Worm (Caenorhabditis elegans) whole organism, dauer: Measurements from ENCODE around the gene F54F2.6.

Experiments used
- unc-62 ChIP-seq: sonication (generic microtip); optimal IDR thresholded peaks from 2 replicates; lab custom pipeline; 2017; ENCODE audit warnings: missing biosample characterization, missing genetic modification reagents, missing genetic modification characterization

The F54F2.6 gene

ce11 chrIII:8809245-8809971 lies 8.9 kb upstream of the F54F2.6 start, which contains the start of gene prx-19:
TSS of gene prx-19 (minus strand) at chrIII:8809295.
- no peak for TF ChIP-seq unc-62

DNA sequence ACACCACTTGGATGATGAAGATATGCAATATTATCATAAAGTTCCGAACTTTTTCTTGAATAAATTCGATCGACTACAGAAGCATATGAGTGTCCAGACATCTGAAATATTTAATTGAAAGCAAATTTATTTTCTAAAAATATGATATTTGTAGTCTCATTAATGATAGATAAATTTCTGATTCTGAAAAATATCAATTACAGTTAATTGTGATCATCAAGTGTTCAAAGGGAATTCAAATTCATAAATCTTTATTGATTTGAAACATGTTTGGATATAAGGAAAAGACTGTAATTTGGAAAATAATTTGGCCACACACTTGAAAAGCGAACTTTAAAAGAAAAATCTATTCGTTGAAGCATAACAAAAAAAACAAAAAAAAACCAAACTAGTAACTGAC lies 6.7 kb upstream of the F54F2.6 start, which contains the start of gene F54F2.7:
Gene F54F2.7, minus strand, starts transcription at position 101 of the 400 bp plus-strand sequence.
- no peak for TF ChIP-seq unc-62

DNA sequence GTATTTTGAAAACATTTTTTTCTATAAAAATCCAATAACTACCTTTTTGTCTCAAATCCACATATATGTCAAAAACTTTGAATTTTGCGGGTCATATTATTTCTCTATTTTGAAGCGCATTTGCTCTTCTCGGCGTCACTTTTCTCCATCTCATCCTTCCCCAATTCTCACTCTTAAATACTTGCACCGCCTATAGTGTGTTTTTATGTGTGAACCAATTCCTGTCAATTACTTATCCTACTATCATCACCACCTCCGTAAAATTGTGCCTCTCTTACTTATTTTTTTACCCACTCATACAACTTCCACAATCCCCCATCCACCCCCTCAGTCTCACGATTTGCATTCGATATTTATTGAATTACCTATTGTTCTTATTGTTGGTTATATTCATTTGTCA lies 5.3 kb upstream of the F54F2.6 start:
- TF ChIP-seq unc-62: no peak

DNA sequence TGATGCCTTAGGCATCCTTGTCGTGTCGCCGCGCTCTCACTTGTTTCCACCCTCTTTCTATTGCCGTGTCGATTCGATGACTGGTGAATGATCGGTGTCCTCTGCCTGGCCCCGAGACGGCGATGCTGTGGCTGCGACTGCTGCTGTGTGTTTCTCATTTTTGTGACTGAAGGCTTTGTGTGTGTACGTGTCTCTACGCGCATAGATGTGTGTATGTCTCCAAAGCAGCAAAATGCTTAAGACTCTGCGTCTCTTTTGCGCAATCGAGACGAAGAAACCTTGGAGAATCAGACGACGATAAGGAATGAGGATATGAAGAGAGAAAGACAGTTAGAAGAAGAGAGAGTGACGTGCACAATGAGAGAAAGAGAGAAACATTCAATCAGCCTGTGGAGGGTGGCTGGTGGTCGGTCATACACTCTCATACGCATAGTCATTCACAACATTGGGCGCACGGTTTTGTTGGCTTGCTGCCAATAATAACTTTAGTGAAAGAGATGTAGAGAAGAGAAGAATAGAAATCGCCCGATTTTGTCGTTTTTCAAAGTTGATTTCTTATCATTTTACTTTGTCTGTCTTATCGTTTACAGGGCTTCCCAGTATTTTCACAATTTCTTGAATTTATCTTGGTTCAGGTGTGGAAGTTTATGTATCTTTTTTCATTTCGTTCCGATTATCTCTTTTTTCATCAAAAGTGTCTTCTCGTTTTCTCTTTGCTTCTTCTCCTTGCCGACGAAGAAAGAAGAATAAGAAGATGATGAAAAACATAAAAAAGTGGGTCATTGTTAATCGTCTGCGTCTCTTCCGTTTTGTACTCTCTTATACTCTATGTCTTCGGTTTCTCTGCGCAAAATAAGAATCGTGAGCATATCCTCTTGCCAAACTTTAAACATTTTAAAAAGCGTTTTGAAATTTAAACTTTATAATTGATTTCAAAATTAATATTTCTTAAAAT lies 1.6 kb upstream of the F54F2.6 start:
- peak; percentile 14 for TF ChIP-seq unc-62

DNA sequence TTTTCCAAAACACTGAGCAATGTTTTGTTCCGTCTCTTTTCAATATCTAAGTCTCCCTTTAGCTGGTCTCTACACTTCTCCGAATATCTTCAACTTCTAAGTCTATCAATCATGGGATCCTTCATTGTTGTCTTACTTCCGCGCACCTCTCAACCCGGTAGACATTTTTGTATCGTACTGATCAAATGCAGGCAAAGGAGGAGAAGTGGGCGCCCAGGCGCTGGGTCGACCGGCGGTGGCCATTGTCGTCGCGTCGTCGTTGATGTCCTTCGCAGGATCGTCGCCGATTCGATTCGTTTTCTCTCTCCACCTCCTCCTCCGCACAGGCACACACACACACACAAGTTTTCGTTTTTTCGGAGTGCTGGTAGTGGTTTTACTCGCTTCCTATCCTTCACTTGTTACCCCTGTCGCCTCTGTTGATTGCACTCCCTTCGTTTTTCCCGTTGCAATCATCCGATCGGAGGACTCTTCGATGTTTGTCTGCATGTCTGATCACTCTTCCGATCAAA lies 907 bp upstream of the F54F2.6 start:
- TF ChIP-seq unc-62: no peak

DNA sequence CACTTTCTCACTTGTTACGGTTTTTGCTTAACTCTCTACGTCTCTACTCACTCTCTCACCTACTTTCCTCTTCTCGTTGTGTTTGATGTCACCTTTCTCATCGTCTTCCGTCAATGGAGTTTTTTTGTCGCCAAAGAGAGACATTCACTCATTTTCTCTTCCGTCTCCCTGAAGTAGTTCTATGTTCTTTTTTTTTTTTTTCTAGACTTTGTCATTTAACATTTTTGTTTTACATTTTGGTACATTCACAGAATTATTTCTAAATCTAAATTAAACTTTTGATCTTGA lies 239 bp upstream of the F54F2.6 start:
- TF ChIP-seq unc-62: no peak

DNA sequence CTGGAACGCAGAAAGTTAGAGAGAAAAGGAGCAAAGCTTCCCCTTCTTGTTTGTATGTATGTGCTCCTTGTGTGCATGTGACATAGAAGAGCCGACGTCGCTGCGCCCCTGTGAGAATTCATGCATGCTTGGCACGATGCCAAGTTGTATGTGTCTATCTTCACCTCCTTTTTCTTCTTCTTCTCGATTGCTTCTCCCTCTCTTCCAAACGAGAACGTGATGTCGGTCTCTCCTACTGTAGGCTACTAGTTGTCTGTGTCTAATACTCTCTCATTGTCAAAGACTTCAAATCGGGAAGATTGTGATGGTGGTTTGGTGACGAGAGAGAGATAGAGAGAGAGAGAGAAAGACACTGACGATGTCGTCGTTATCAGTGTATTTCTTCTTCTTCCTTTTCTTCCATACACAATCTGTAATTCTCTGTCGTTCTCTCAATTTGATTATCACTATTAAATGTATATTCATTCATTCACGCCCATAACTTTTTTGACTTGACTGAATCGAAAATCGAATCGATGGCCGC lies 3.2 kb downstream of the F54F2.6 start:
- TF ChIP-seq unc-62: no peak

DNA sequence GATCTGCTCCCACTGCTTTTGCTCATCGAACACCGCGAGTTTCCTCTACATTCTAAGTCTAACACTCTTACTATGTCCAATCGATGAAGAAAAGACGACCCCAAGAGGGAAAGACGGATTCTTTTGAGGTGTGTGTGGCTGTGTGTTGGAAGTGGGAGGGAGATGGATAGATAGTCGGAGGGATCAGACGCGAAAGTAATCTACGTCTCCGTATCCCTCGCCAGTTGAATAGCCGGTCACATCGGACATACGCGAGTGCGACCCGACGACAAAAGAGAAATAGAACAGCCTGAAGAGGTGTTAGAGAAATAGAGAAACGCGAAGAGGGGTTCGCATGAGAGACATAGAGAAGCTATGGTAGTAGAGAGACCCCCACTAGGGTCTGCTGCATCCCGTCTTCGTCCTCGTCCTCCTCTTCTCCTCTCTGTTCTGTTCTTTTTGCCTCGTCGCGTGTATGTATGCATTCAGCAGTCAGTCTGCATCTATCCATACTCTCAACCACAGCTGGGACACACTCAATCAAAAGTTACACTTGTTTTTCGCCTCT lies 4.8 kb downstream of the F54F2.6 start:
- no peak for TF ChIP-seq unc-62

DNA sequence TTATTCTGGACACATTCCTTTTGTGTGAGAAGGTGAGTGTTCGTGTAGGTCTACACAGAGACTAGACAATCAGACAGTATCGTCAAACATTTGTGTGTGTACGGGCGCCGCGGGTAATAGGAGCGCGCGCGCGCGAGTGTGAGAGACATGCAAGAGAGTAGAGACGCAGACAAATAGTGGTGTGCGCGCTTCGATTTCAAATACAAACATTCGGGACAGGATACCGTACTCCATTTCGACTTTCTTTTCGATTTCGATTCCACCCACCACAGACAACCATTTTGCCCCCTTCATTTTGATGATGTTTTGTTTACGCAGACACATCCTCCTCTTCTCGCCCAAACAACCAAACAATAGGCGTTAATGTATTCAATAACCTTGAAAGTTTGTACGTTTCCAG lies 5.7 kb downstream of the F54F2.6 start:
- no peak for TF ChIP-seq unc-62

DNA sequence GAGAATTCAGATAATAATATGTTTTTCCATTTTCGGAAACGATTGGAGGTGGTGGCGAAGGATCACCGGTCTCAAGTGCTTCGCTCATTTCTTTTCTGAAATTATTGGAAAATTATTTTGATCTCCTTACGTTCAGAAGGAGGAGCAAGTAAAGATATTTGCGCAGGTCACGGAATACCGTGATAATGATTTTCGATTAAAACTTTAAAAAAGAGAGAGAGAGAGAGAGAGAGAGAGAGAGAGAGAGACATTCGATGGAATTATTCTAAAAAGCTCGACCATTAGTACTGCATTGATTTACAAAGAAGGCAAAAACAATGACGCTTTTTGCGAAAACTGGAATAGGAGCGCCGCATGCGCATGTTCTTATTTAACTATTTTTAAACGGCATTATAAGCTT lies 8.2 kb downstream of the F54F2.6 start, which contains the start of gene ztf-1:
Gene ztf-1, minus strand, starts transcription at position 101 of the 400 bp plus-strand sequence.
- TF ChIP-seq unc-62: no peak

DNA sequence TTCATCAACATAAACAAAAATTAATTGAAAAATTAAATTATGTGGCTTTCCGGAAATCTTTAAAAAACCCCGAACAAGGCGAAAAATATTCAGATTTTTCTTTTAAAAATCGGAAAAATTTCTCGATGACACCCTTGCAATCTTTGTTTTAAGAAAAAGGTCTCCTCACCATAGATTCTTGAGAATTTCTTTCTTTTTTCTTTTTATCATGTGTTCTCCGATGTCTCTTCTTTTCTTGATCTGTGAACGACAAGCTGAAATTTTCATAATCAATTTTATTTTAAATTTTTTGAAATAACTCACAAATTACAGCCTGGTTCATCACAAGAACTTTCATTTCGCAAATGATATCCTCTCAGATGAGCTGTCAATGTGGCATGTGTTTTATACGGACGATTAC lies 9.3 kb downstream of the F54F2.6 start, which contains the start of the genes zfp-1 and F54F2.14:
Gene zfp-1, plus strand, starts transcription at position 301 of the 400 bp plus-strand sequence.
Gene F54F2.14, plus strand, starts transcription at position 312 of the 400 bp plus-strand sequence.
- TF ChIP-seq unc-62: no peak

ce11 chrIII:8788690-8789089 lies 11.8 kb downstream of the F54F2.6 start:
- TF ChIP-seq unc-62: no peak

DNA sequence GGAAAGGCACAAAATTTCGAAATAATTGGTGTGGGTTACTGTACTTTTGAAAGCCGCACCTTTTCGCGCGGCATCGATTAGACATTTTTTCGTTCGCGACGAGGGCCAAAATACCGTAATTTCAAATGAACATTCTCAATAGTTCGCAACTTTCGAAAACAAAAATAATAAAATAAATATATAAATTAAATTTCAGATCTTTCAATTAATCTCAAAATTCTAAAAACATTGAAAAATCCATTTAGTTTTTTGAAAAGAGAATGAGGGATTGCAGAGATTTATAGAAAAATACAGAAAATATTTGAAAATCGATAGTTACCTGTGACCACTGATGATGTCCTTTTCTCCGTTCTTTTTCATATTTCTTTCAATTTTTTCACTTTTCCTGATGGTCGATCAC lies 14.4 kb downstream of the F54F2.6 start, which contains the start of gene K02D10.8:
Gene K02D10.8, plus strand, starts transcription at position 301 of the 400 bp plus-strand sequence.
- no peak for TF ChIP-seq unc-62

DNA sequence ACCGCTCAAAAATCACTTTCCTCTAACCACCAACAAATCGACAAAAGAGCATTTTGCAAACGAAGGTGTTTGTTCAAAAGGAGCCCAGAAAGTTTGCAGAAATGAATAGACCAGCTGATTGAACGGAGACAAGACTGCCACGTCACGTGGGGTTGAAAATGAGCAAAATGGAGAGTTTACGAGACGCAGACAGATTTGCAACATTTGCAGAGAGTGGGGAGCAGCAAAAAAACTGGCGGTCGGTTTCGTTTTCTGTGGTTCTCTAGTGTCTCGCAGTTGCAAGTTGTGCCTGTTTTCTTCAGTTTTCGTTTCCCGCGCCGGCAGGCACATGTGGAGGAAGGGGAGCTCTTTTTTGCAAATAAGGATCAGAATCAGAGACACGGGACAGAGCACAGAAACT lies 15.1 kb downstream of the F54F2.6 start:
- no peak for TF ChIP-seq unc-62

DNA sequence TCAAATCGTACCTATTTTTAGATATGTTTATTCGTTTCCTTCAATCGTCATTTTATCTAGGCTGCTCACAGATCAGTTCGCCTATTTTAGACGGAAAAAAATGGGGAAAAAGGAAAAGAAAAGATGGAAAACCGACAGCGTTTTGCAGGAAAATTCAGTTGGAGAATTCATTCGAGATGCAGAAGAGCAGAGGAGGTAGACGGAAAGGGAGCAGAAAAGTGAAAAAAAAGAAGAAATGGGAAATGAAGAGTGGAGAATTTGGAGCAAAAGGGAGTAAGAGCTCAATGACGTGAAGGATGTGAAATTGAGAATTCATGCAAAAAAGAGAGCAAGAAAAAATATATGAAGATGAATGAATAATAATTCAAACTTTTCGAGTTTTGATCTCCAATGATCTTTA lies 16.0 kb downstream of the F54F2.6 start:
- no peak for TF ChIP-seq unc-62

DNA sequence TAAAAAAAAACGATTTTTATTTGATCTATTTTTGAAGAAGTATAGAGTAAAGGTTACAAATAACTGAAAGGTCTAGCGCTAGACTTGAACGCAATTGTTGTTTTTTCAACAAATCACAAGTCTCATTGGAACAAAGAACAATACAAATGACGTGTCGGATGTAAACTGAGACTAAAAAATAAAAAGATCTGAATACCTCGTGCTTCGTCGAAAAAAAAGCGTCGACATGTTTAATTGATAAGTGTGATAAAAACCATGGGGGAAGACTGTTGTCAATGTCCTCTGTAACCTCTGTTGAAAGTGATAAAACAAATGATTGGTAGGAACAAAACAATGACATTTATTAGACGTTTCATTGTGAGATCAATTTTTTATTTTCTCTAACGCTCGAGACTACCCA lies 17.8 kb downstream of the F54F2.6 start:
- TF ChIP-seq unc-62: no peak

DNA sequence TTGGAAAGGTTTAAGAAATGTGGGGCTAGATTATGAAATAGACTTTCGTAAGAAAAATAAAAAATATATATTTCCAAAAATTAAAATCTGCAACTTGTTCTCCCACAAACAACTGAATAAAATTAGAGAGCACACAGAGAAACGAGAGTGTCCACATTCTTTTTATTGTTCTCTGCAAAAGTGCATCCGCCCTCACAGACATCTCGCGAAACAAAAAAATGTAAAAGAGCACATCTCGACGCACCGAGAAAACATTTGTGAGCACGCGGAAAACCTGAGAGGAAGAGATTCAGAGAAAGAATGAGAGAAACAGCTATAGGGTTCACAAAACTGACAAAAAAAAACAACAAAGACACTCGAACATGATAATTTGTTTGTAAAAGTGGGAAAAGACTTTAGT lies 18.4 kb downstream of the F54F2.6 start:
- TF ChIP-seq unc-62: no peak
